Fruit fly (Drosophila melanogaster): Measurements from ENCODE around the gene CG33270.

Gene CG33270

dm6 chr3L:11551949-11552348 is 26.5 kb downstream of the CG33270 start (continued):
- no peak for TF ChIP-seq emc (GFP tag; optimal IDR thresholded peaks at IDR 0.05)
- TF ChIP-seq lab (GFP tag; optimal IDR thresholded peaks at IDR 0.05) = peak; percentile 16
- peak; percentile 17 for TF ChIP-seq CG10147 (GFP tag; optimal IDR thresholded peaks at IDR 0.05)
- no peak for TF ChIP-seq CG7271 (tag; optimal IDR thresholded peaks at IDR 0.05)
- peak; percentile 30 for TF ChIP-seq CG15269 (tag; optimal IDR thresholded peaks at IDR 0.05)
- TF ChIP-seq Dek (tag; optimal IDR thresholded peaks at IDR 0.05) = peak; percentile 5
- TF ChIP-seq slbo (GFP tag; IDR thresholded peaks at IDR 0.05) = 0 out of 2 replicates have a peak, but pooled peaks have one; percentile 29
- TF ChIP-seq CG18599 (GFP tag; optimal IDR thresholded peaks at IDR 0.05) = peak; percentile 40
- no peak for TF ChIP-seq CG8359 (GFP tag; optimal IDR thresholded peaks at IDR 0.05; ENCODE audit: borderline replicate concordance)
- TF ChIP-seq stc (GFP tag; IDR thresholded peaks at IDR 0.05) = no peak
- TF ChIP-seq Ets65A (GFP tag) = peak; percentile 82
- TF ChIP-seq CG15514 (GFP tag; optimal IDR thresholded peaks at IDR 0.05) = no peak
- TF ChIP-seq ssp (GFP tag; IDR thresholded peaks at IDR 0.05) = peak; percentile 38
- TF ChIP-seq CG18262 (tag; optimal IDR thresholded peaks at IDR 0.05) = peak; percentile 72
- peak; percentile 15 for TF ChIP-seq Ssrp (tag; optimal IDR thresholded peaks at IDR 0.05)
- no peak for TF ChIP-seq CG4282 (GFP tag; optimal IDR thresholded peaks at IDR 0.05)
- TF ChIP-seq corto (GFP tag; optimal IDR thresholded peaks at IDR 0.05) = no peak
- no peak for TF ChIP-seq CG1832 (GFP tag; optimal IDR thresholded peaks at IDR 0.05)
- TF ChIP-seq CG18619 (GFP tag; optimal IDR thresholded peaks at IDR 0.05) = no peak
- peak; percentile 60 for TF ChIP-seq unpg (GFP tag; optimal IDR thresholded peaks at IDR 0.05)
- TF ChIP-seq dmrt11E (tag; optimal IDR thresholded peaks at IDR 0.05) = peak; percentile 75
- no peak for TF ChIP-seq CG6654 (GFP tag; optimal IDR thresholded peaks at IDR 0.05)
- TF ChIP-seq pzg (GFP tag; optimal IDR thresholded peaks at IDR 0.05) = no peak
- TF ChIP-seq CG14710 (tag; optimal IDR thresholded peaks at IDR 0.05) = peak; percentile 59
- TF ChIP-seq NC2β (GFP tag; optimal IDR thresholded peaks at IDR 0.05) = peak; percentile 29
- TF ChIP-seq Fer3 (tag; optimal IDR thresholded peaks at IDR 0.05) = no peak
- peak; percentile 38 for TF ChIP-seq CG30403 (GFP tag; optimal IDR thresholded peaks at IDR 0.05)
- TF ChIP-seq lmd (GFP tag; IDR thresholded peaks at IDR 0.05) = 0 out of 2 replicates have a peak, but pooled peaks have one; percentile 23
- no peak for TF ChIP-seq kni (GFP tag; optimal IDR thresholded peaks at IDR 0.05)
- TF ChIP-seq zfh1 (GFP tag; IDR thresholded peaks at IDR 0.05) = peak; percentile 54; the same call in 1 of the 3 replicates
- TF ChIP-seq CG10462 (GFP tag; optimal IDR thresholded peaks at IDR 0.05) = peak; percentile 22
- no peak for TF ChIP-seq B-H1 (GFP tag; IDR thresholded peaks at IDR 0.05)
- peak; percentile 73 for TF ChIP-seq pros (GFP tag; optimal IDR thresholded peaks at IDR 0.05)
- TF ChIP-seq Hr51 (GFP tag; optimal IDR thresholded peaks at IDR 0.05) = peak in 1 of 2 experiments; percentile 20
- TF ChIP-seq trh (GFP tag; optimal IDR thresholded peaks at IDR 0.05) = no peak
- peak; percentile 39; the same call in 1 of the 2 replicates for TF ChIP-seq CG10959 (GFP tag; IDR thresholded peaks at IDR 0.05)
- peak; percentile 4 for TF ChIP-seq CG12659 (GFP tag; optimal IDR thresholded peaks at IDR 0.05)
- TF ChIP-seq nmo (GFP tag; optimal IDR thresholded peaks at IDR 0.05) = peak; percentile 40
- TF ChIP-seq Hsf (GFP tag; optimal IDR thresholded peaks at IDR 0.05) = peak; percentile 14
- TF ChIP-seq odd (GFP tag; optimal IDR thresholded peaks at IDR 0.05) = no peak
- TF ChIP-seq sens (GFP tag) = peak; percentile 87
- TF ChIP-seq CG1233 (GFP tag; optimal IDR thresholded peaks at IDR 0.05) = no peak
- peak; percentile 2 for TF ChIP-seq ems (GFP tag; optimal IDR thresholded peaks at IDR 0.05)
- no peak for TF ChIP-seq Optix (GFP tag; IDR thresholded peaks at IDR 0.05)
- TF ChIP-seq vnd (GFP tag; IDR thresholded peaks at IDR 0.05; ENCODE audit: partially characterized antibody) = 0 out of 3 replicates have a peak, but pooled peaks have one; percentile 19
- TF ChIP-seq fru (optimal IDR thresholded peaks at IDR 0.05) = no peak
- peak; percentile 39; the same call in 1 of the 2 replicates for TF ChIP-seq Ptx1 (GFP tag; IDR thresholded peaks at IDR 0.05)
- TF ChIP-seq h (optimal IDR thresholded peaks at IDR 0.05) = no peak
- peak; percentile 9 for TF ChIP-seq tap (tag; optimal IDR thresholded peaks at IDR 0.05)
- TF ChIP-seq phol (tag; optimal IDR thresholded peaks at IDR 0.05) = peak; percentile 53
- TF ChIP-seq aop (GFP tag; IDR thresholded peaks at IDR 0.05) = no peak

All from whole organism, embryonic.